Worm (Caenorhabditis elegans): ENCODE results near the gene fbxa-72.
A peak's percentile ranks its signal among the peaks of the same experiment; 100 is the strongest.

The fbxa-72 gene

DNA sequence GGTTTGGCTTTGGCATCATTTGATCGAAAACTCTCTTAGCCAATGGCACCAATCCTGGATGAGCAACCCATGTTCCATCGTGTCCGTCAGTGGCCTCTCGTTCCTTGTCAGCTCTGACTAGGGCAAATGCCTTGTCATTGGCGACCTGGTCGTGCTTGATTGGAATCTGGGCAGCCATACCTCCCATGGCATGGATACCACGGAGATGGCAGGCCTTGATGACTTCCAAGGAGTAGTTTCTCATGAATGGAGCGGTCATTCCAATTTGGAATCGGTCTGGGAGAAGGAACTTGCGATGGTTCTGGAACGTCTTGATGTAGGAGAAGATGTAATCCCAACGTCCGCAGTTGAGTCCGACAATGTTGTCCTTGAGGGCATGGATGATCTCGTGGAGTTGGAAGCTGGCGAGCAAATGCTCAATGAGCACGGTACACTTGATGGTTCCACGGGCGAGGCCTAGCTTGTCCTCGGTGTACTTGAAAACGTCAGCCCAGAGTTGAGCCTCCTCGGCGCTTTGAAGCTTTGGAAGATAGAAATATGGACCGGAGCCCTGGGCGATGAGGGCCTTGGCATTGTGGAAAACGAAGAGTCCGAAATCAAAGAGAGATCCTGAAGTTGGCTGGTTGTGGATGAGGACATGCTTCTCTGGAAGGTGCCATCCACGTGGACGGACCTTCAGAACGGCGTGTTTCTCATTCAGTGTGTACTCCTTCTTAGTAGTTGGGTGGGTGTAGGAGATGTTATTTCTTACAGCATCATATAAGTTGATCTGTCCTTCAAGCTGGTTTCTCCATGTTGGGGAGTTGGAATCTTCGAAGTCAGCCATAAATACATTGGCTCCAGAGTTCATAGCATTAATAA lies 48.6 kb upstream of the fbxa-72 start (continued):
- TF ChIP-seq lir-3 (tag; optimal IDR thresholded peaks at IDR 0.05): no peak
- TF ChIP-seq lin-1 (GFP tag; IDR thresholded peaks at IDR 0.05): no peak

ce11 chrV:724470-724890 lies 47.9 kb upstream of the fbxa-72 start:
- TF ChIP-seq gei-8 (GFP tag; optimal IDR thresholded peaks at IDR 0.05) (no peak), set-16 (GFP tag; IDR thresholded peaks at IDR 0.05) (peak; percentile 87), F37D6.2 (tag; optimal IDR thresholded peaks at IDR 0.05) (no peak), aha-1 (tag) (peak; percentile 92), lsy-2 (tag; optimal IDR thresholded peaks at IDR 0.05) (peak in 1 of 2 experiments; percentile 11), lim-7 (GFP tag; IDR thresholded peaks at IDR 0.05) (0 out of 2 replicates have a peak, but pooled peaks have one; percentile 26), dmd-9 (GFP tag; IDR thresholded peaks at IDR 0.05) (0 out of 2 replicates have a peak, but pooled peaks have one; percentile 31)

- peak; percentile 8; the same call in 1 of the 2 replicates for TF ChIP-seq Y105C5A.15 (GFP tag; IDR thresholded peaks at IDR 0.05)
- peak; percentile 96 for TF ChIP-seq nhr-10 (tag; optimal IDR thresholded peaks at IDR 0.05)
- TF ChIP-seq pha-4 (GFP tag; IDR thresholded peaks at IDR 0.05): peak; percentile 67; the same call in 1 of the 2 replicates
- TF ChIP-seq pha-4 (tag; optimal IDR thresholded peaks at IDR 0.05): no peak
- TF ChIP-seq daf-8 (GFP tag; IDR thresholded peaks at IDR 0.05): no peak
- TF ChIP-seq nhr-76 (tag; optimal IDR thresholded peaks at IDR 0.05): no peak
- peak; percentile 92 for TF ChIP-seq spr-1 (tag; optimal IDR thresholded peaks at IDR 0.05)
- peak; percentile 43 for TF ChIP-seq hlh-30 (tag; optimal IDR thresholded peaks at IDR 0.05; ENCODE audit: insufficient read depth)
- TF ChIP-seq D1046.2 (GFP tag; IDR thresholded peaks at IDR 0.05): no peak
- no peak; the same call in 1 of the 2 replicates for TF ChIP-seq lin-29 (GFP tag; IDR thresholded peaks at IDR 0.05)
- peak; percentile 95 for TF ChIP-seq nhr-102 (tag; optimal IDR thresholded peaks at IDR 0.05)
- peak; percentile 99 for TF ChIP-seq ama-1 (optimal IDR thresholded peaks at IDR 0.05)
- peak; percentile 59 to 65 for TF ChIP-seq hif-1 (tag; optimal IDR thresholded peaks at IDR 0.05)
- peak; percentile 41 to 93 for TF ChIP-seq daf-16 (GFP tag; optimal IDR thresholded peaks at IDR 0.05)
- peak; percentile 89 for TF ChIP-seq daf-16 (tag; optimal IDR thresholded peaks at IDR 0.05)
- TF ChIP-seq zfp-2 (tag; optimal IDR thresholded peaks at IDR 0.05): no peak
- no peak for TF ChIP-seq tag-97 (GFP tag; IDR thresholded peaks at IDR 0.05)
- no peak; the same call in 1 of the 2 replicates for TF ChIP-seq hmg-1.1 (GFP tag; IDR thresholded peaks at IDR 0.05)
- TF ChIP-seq T26A8.4 (GFP tag; IDR thresholded peaks at IDR 0.05): peak; percentile 96
- peak; percentile 68 for TF ChIP-seq nhr-48 (tag; optimal IDR thresholded peaks at IDR 0.05)
- peak; percentile 75 for TF ChIP-seq duxl-1 (tag; optimal IDR thresholded peaks at IDR 0.05; ENCODE audit: poor library complexity)
- TF ChIP-seq sdz-12 (GFP tag; optimal IDR thresholded peaks at IDR 0.05): no peak
- no peak for TF ChIP-seq ceh-62 (tag; optimal IDR thresholded peaks at IDR 0.05)
- TF ChIP-seq lin-38 (GFP tag; IDR thresholded peaks at IDR 0.05): peak; percentile 58
- peak; percentile 97 for TF ChIP-seq zfp-3 (GFP tag; conservative IDR thresholded peaks at IDR 0.05)
- TF ChIP-seq nhr-6 (tag; optimal IDR thresholded peaks at IDR 0.05): peak; percentile 93
- peak; percentile 74 for TF ChIP-seq saeg-2 (GFP tag; IDR thresholded peaks at IDR 0.05)
- TF ChIP-seq lir-3 (tag; optimal IDR thresholded peaks at IDR 0.05): no peak
- peak; percentile 89 for TF ChIP-seq nhr-42 (GFP tag; IDR thresholded peaks at IDR 0.05)
- TF ChIP-seq hlh-11 (tag; optimal IDR thresholded peaks at IDR 0.05): peak; percentile 63
- TF ChIP-seq nhr-77 (tag; optimal IDR thresholded peaks at IDR 0.05): peak; percentile 93
- peak; percentile 76; the same call in 1 of the 2 replicates for TF ChIP-seq php-3 (GFP tag; IDR thresholded peaks at IDR 0.05)
- 0 out of 2 replicates have a peak, but pooled peaks have one; percentile 19 for TF ChIP-seq lim-7 (GFP tag; IDR thresholded peaks at IDR 0.05)
- no peak; the same call in 1 of the 2 replicates for TF ChIP-seq tra-1 (GFP tag; IDR thresholded peaks at IDR 0.05)
- no peak for TF ChIP-seq nhr-111 (GFP tag; optimal IDR thresholded peaks at IDR 0.05)
- peak; percentile 86 for TF ChIP-seq mes-2 (tag; optimal IDR thresholded peaks at IDR 0.05; ENCODE audit: poor library complexity, severe bottlenecking)
- TF ChIP-seq mxl-2 (GFP tag; conservative IDR thresholded peaks at IDR 0.05): peak; percentile 24; the same call in 1 of the 2 replicates
- TF ChIP-seq ceh-28 (tag; optimal IDR thresholded peaks at IDR 0.05): no peak
These were observed 47.4 kb upstream of the fbxa-72 start, which contains the start of gene fbxb-72 for ce11 chrV:723895-724352. TSS of gene fbxb-72 (minus strand) at chrV:723952.
